Worm (Caenorhabditis elegans): ENCODE results near the gene F31F4.17.
A peak's percentile ranks its signal among the peaks of the same experiment; 100 is the strongest.

F31F4.17 gene

ce11 chrV:619054-619453, 41.1 kb downstream of the F31F4.17 start, which contains the start of gene F48G7.4:
Gene F48G7.4, plus strand, starts transcription at chrV:619453.
- peak; percentile 83 for TF ChIP-seq unc-55 (GFP tag; optimal IDR thresholded peaks at IDR 0.05)
- TF ChIP-seq ceh-18 (tag; optimal IDR thresholded peaks at IDR 0.05), result peak; percentile 14
- no peak for TF ChIP-seq hlh-6 (tag; optimal IDR thresholded peaks at IDR 0.05)

- TF ChIP-seq fax-1 (tag; optimal IDR thresholded peaks at IDR 0.05) (no peak), C38D4.7 (GFP tag; optimal IDR thresholded peaks at IDR 0.05) (no peak), ttx-3 (tag; optimal IDR thresholded peaks at IDR 0.05) (no peak), ztf-16 (tag; optimal IDR thresholded peaks at IDR 0.05) (no peak), ama-1 (optimal IDR thresholded peaks at IDR 0.05) (no peak), ceh-22 (tag; optimal IDR thresholded peaks at IDR 0.05) (no peak), dmd-4 (tag; optimal IDR thresholded peaks at IDR 0.05; ENCODE audit: borderline replicate concordance) (no peak), eyg-1 (tag; optimal IDR thresholded peaks at IDR 0.05) (no peak), hlh-6 (tag; optimal IDR thresholded peaks at IDR 0.05) (no peak), che-1 (tag; optimal IDR thresholded peaks at IDR 0.05) (no peak), ceh-6 (GFP tag; optimal IDR thresholded peaks at IDR 0.05) (no peak)
Observed at ce11 chrV:617917-618316, 42.2 kb downstream of the F31F4.17 start.

ce11 chrV:615275-615674, 44.8 kb downstream of the F31F4.17 start, which contains the start of gene F48G7.13:
Gene F48G7.13, plus strand, starts transcription at chrV:615575.
- TF ChIP-seq ceh-24 (tag; optimal IDR thresholded peaks at IDR 0.05) (no peak), Y22D7AL.16 (tag; optimal IDR thresholded peaks at IDR 0.05) (no peak), odd-2 (tag; optimal IDR thresholded peaks at IDR 0.05) (no peak), mec-3 (tag; optimal IDR thresholded peaks at IDR 0.05; ENCODE audit: borderline replicate concordance) (no peak), lim-6 (tag; optimal IDR thresholded peaks at IDR 0.05) (no peak), unc-42 (tag; optimal IDR thresholded peaks at IDR 0.05) (no peak), hlh-6 (tag; optimal IDR thresholded peaks at IDR 0.05) (no peak), tbx-2 (tag; optimal IDR thresholded peaks at IDR 0.05) (no peak), ahr-1 (tag; optimal IDR thresholded peaks at IDR 0.05) (no peak), syd-9 (tag; optimal IDR thresholded peaks at IDR 0.05) (no peak), ceh-34 (tag; optimal IDR thresholded peaks at IDR 0.05) (no peak), pros-1 (tag; optimal IDR thresholded peaks at IDR 0.05) (no peak), T23F11.4 (GFP tag; optimal IDR thresholded peaks at IDR 0.05) (no peak)

- no peak for TF ChIP-seq syd-9 (tag; optimal IDR thresholded peaks at IDR 0.05)
- no peak for TF ChIP-seq unc-3 (GFP tag; conservative IDR thresholded peaks at IDR 0.05)
- no peak for TF ChIP-seq unc-3 (tag; optimal IDR thresholded peaks at IDR 0.05)
- no peak for TF ChIP-seq unc-42 (tag; optimal IDR thresholded peaks at IDR 0.05)
- TF ChIP-seq ceh-31 (tag; optimal IDR thresholded peaks at IDR 0.05), result no peak
- no peak for TF ChIP-seq dve-1 (tag; optimal IDR thresholded peaks at IDR 0.05)
- no peak for TF ChIP-seq pag-3 (tag; optimal IDR thresholded peaks at IDR 0.05; ENCODE audit: borderline replicate concordance)
- TF ChIP-seq pros-1 (tag; optimal IDR thresholded peaks at IDR 0.05), result no peak
- no peak for TF ChIP-seq C38D4.7 (GFP tag; optimal IDR thresholded peaks at IDR 0.05)
- TF ChIP-seq nhr-232 (tag; optimal IDR thresholded peaks at IDR 0.05), result no peak
- no peak for TF ChIP-seq C08G9.2 (tag; optimal IDR thresholded peaks at IDR 0.05)
- no peak for TF ChIP-seq gmeb-2 (tag; optimal IDR thresholded peaks at IDR 0.05)
- no peak for TF ChIP-seq dmd-4 (tag; optimal IDR thresholded peaks at IDR 0.05; ENCODE audit: borderline replicate concordance)
- no peak for TF ChIP-seq hlh-6 (tag; optimal IDR thresholded peaks at IDR 0.05)
- TF ChIP-seq ets-4 (tag; optimal IDR thresholded peaks at IDR 0.05), result no peak
- TF ChIP-seq pat-9 (tag; optimal IDR thresholded peaks at IDR 0.05), result no peak
- TF ChIP-seq odd-2 (tag; optimal IDR thresholded peaks at IDR 0.05), result no peak
Observed at ce11 chrV:610217-610616, 49.9 kb downstream of the F31F4.17 start, which contains the start of gene nhr-90. Gene nhr-90, plus strand, starts transcription at chrV:610512.

ce11 chrV:609671-610070, 50.4 kb downstream of the F31F4.17 start, which contains the start of gene srlf-36:
Gene srlf-36, minus strand, starts transcription at chrV:609771.
- TF ChIP-seq hlh-13 (GFP tag; optimal IDR thresholded peaks at IDR 0.05) (no peak), F13H6.1 (tag; optimal IDR thresholded peaks at IDR 0.05) (no peak), unc-42 (tag; optimal IDR thresholded peaks at IDR 0.05) (no peak), pros-1 (tag; optimal IDR thresholded peaks at IDR 0.05) (no peak), ceh-19 (GFP tag; optimal IDR thresholded peaks at IDR 0.05) (no peak), nfya-1 (tag; optimal IDR thresholded peaks at IDR 0.05) (no peak), hlh-6 (tag; optimal IDR thresholded peaks at IDR 0.05) (no peak), ceh-30 (tag; optimal IDR thresholded peaks at IDR 0.05) (no peak), pqm-1 (tag; optimal IDR thresholded peaks at IDR 0.05) (no peak), ama-1 (optimal IDR thresholded peaks at IDR 0.05) (no peak), unc-86 (tag; optimal IDR thresholded peaks at IDR 0.05) (no peak), T23F11.4 (GFP tag; optimal IDR thresholded peaks at IDR 0.05) (no peak), sox-4 (tag; optimal IDR thresholded peaks at IDR 0.05) (no peak), ceh-6 (GFP tag; optimal IDR thresholded peaks at IDR 0.05) (no peak), pag-3 (tag; optimal IDR thresholded peaks at IDR 0.05; ENCODE audit: borderline replicate concordance) (no peak), pha-4 (tag; optimal IDR thresholded peaks at IDR 0.05) (no peak), tbx-7 (tag; optimal IDR thresholded peaks at IDR 0.05) (no peak), ref-2 (tag; optimal IDR thresholded peaks at IDR 0.05) (no peak)

Data from whole organism, late embryonic.